Fruit fly (Drosophila melanogaster): ENCODE measurements around the gene Npc2g.

The Npc2g gene

DNA sequence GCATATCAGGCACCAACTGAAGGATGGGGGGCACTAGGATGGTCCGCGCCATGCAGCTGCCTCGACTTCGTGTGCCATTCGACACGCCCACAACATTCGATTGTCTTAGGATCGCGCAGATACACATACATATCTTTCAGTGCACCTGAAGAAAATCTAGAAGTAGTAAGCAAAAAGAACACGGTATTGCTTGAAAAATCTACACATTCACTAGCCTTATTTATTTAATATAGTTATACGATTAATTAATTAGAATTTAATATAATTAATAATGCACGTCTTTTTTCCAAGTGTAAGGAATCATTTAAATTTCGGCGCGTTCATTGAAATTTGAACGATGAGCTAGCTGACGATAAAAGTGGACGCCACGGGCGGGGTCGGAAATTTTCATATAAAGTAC, 10.5 kb downstream of the Npc2g start:
- TF ChIP-seq tj (GFP tag; optimal IDR thresholded peaks at IDR 0.05) (no peak), kay (GFP tag; ENCODE audit: borderline replicate concordance) (no peak), ovo (GFP tag; optimal IDR thresholded peaks at IDR 0.05) (no peak), bab1 (GFP tag; optimal IDR thresholded peaks at IDR 0.05) (no peak), CG14711 (tag; optimal IDR thresholded peaks at IDR 0.05) (no peak), CG11617 (GFP tag; optimal IDR thresholded peaks at IDR 0.05) (no peak), Clk (GFP tag; optimal IDR thresholded peaks at IDR 0.05) (no peak), cic (GFP tag; optimal IDR thresholded peaks at IDR 0.05) (no peak), Hr96 (GFP tag; optimal IDR thresholded peaks at IDR 0.05) (no peak), CG12768 (GFP tag; optimal IDR thresholded peaks at IDR 0.05) (no peak)

DNA sequence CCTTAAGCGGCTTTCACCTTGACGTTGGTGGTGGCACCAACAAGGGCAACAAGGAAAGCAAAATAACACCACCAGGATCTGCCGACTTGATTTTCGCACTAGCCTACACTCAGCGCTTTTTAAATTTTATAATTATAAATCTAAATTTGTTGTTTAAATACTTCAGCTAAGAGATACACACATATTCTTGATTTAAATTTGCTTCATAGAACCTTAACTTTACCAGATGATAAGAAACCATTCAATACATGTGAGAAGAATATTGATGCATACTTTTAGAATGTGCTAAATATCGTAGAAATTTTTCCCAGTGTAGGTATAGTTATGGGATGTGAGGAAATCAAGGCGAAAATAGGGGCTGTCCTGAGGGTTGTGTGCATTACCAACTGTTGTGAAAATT, 12.0 kb downstream of the Npc2g start:
- no peak for TF ChIP-seq CG11617 (GFP tag; optimal IDR thresholded peaks at IDR 0.05)
- no peak for TF ChIP-seq kay (GFP tag; ENCODE audit: borderline replicate concordance)
- no peak for TF ChIP-seq cic (GFP tag; optimal IDR thresholded peaks at IDR 0.05)
- TF ChIP-seq pad (GFP tag; optimal IDR thresholded peaks at IDR 0.05), result no peak
- no peak for TF ChIP-seq CG7101 (tag; optimal IDR thresholded peaks at IDR 0.05)
- no peak for TF ChIP-seq tj (GFP tag; optimal IDR thresholded peaks at IDR 0.05)
- TF ChIP-seq CG14711 (tag; optimal IDR thresholded peaks at IDR 0.05), result no peak
- TF ChIP-seq CG5204 (GFP tag; optimal IDR thresholded peaks at IDR 0.05), result no peak
- no peak for TF ChIP-seq Mnt (GFP tag; optimal IDR thresholded peaks at IDR 0.05)
- TF ChIP-seq cnc (optimal IDR thresholded peaks at IDR 0.05), result no peak

DNA sequence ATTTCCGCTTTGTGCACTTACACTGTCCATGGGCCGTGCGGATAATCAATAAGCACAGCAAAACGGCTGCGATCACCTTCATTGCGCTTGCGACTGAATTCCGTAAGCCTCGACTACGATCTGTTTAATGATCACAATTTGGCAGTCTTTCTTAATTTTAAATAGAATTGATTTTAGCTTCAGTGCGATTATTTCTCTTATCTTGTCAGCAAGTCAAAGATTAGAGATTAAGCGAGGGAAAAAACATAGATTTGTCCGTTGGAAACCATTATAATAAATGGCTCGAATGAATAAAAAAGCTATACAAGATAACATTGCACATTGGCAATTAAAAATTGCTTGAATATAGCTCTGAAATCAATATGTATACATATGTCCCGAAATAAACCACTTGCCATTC, 14.0 kb downstream of the Npc2g start, which contains the start of gene CG11313:
TSS of gene CG11313 (minus strand) at position 101 of the 400 bp plus-strand sequence.
- TF ChIP-seq pad (GFP tag; optimal IDR thresholded peaks at IDR 0.05), result no peak

DNA sequence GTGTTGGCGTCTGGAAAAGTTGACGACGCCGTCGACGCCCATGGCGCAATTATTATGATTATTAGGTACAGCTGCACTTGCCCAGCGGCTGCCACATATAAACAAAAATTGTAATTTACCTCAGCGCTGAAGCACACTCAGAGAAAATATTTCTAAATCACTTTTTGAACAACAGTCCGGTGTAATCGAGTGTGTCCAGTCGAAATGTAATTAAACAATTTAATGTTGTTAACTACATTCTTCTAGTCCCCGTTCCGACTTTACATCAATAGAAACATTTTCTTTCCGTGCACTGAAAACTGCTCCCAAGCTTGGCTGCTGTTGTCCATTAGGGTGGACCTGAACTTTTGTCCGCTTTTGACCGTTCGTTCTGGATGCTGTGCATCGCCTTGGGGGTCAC, 16.1 kb downstream of the Npc2g start:
- TF ChIP-seq CG7101 (tag; optimal IDR thresholded peaks at IDR 0.05) (no peak), tj (GFP tag; optimal IDR thresholded peaks at IDR 0.05) (no peak), kay (GFP tag; ENCODE audit: borderline replicate concordance) (no peak), Hr96 (GFP tag; optimal IDR thresholded peaks at IDR 0.05) (no peak), cic (GFP tag; optimal IDR thresholded peaks at IDR 0.05) (no peak), CG14711 (tag; optimal IDR thresholded peaks at IDR 0.05) (no peak), Crg-1 (GFP tag; optimal IDR thresholded peaks at IDR 0.05) (no peak), bab1 (GFP tag; optimal IDR thresholded peaks at IDR 0.05) (no peak), CG1620 (GFP tag; optimal IDR thresholded peaks at IDR 0.05) (no peak), CG5204 (GFP tag; optimal IDR thresholded peaks at IDR 0.05) (no peak), Clk (GFP tag; optimal IDR thresholded peaks at IDR 0.05) (no peak), ovo (GFP tag; optimal IDR thresholded peaks at IDR 0.05) (no peak), Mnt (GFP tag; optimal IDR thresholded peaks at IDR 0.05) (no peak), CG12768 (GFP tag; optimal IDR thresholded peaks at IDR 0.05) (no peak), toe (GFP tag; optimal IDR thresholded peaks at IDR 0.05) (no peak), CG33017 (tag; optimal IDR thresholded peaks at IDR 0.05) (no peak), pad (GFP tag; optimal IDR thresholded peaks at IDR 0.05) (no peak), cnc (optimal IDR thresholded peaks at IDR 0.05) (no peak), CG11617 (GFP tag; optimal IDR thresholded peaks at IDR 0.05) (no peak), CG7045 (GFP tag; optimal IDR thresholded peaks at IDR 0.05) (no peak)

DNA sequence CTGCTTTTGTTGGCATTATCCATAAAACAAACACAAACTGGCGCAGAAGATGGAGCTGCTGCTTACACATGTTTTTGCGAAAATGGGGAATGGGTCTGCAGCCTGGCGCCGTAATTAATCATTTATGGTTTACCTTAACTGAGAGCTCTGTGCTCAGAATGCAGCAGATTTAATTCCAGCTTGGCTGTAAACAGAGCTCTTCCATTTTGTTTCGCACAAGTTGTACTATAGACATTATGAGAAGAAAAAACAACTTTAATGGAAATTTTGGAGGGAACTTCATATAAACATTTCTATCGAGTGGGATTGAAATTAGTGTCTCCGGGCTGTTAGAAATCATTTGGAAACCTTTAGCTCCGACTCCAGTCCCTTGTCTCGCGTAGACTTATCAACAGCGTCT, 19.3 kb downstream of the Npc2g start, which contains the start of gene eIF4H2:
TSS of gene eIF4H2 (plus strand) at position 301 of the 400 bp plus-strand sequence.
- no peak for TF ChIP-seq CG5204 (GFP tag; optimal IDR thresholded peaks at IDR 0.05)
- TF ChIP-seq Mnt (GFP tag; optimal IDR thresholded peaks at IDR 0.05), result no peak

DNA sequence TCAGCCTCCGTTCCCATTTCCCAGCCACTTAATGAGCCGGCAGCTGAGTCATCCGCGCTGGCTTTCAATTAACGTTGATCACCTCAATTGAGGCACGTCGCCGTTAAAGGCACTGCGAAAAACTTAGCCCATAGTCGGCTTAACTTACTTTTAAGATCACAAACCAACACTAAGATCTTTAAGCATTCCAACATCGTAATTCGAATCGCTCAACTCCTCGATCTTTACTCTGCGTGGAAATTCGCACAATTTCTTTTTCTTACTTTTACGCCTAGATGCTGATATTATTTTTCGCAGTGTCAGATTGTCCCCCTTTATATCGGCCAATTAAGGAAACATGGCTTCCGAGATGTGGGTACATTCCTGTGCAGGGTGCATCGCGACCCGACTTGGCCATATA, 22.7 kb downstream of the Npc2g start:
- TF ChIP-seq CG11617 (GFP tag; optimal IDR thresholded peaks at IDR 0.05) (no peak), CG14711 (tag; optimal IDR thresholded peaks at IDR 0.05) (no peak), CG33017 (tag; optimal IDR thresholded peaks at IDR 0.05) (no peak), cnc (optimal IDR thresholded peaks at IDR 0.05) (no peak), CG5204 (GFP tag; optimal IDR thresholded peaks at IDR 0.05) (no peak), CG12768 (GFP tag; optimal IDR thresholded peaks at IDR 0.05) (no peak), kay (GFP tag; ENCODE audit: borderline replicate concordance) (no peak), tj (GFP tag; optimal IDR thresholded peaks at IDR 0.05) (no peak), cic (GFP tag; optimal IDR thresholded peaks at IDR 0.05) (no peak), CG7045 (GFP tag; optimal IDR thresholded peaks at IDR 0.05) (no peak), Crg-1 (GFP tag; optimal IDR thresholded peaks at IDR 0.05) (no peak), ovo (GFP tag; optimal IDR thresholded peaks at IDR 0.05) (no peak), pad (GFP tag; optimal IDR thresholded peaks at IDR 0.05) (no peak), toe (GFP tag; optimal IDR thresholded peaks at IDR 0.05) (no peak), Mnt (GFP tag; optimal IDR thresholded peaks at IDR 0.05) (no peak), CG7101 (tag; optimal IDR thresholded peaks at IDR 0.05) (no peak)

DNA sequence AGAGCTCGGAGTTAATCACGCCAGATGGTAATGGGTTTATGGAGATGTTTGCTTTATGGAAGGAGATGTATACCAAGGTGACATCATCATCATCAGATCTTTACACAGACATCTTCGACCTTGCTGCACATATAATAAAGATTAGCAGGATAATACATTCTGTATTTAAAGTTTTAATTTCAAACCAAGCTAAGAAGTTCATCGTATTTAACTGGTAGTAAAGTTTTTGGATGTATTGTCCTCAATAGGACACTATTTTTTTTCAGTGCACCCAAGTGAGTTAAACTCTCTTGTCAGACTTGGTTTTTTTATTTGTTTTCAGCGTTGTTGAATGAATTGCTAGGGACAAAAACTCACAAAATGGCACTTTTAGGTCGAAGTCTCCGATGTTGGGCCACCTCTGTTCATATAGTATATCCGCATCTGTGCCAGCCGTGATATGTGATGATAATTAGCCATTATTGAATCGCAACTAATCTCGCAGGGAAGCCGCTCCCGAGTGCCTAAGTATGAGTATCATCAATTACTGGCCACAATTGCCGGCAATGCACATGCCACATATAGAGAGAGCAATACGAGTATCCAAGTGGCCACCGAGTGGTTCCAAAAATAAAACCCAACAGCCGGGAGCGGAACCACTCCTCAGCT, 23.7 kb downstream of the Npc2g start:
- no peak for TF ChIP-seq Hr96 (GFP tag; optimal IDR thresholded peaks at IDR 0.05)
- no peak for TF ChIP-seq bab1 (GFP tag; optimal IDR thresholded peaks at IDR 0.05)
- TF ChIP-seq CG33017 (tag; optimal IDR thresholded peaks at IDR 0.05), result no peak
- TF ChIP-seq CG7045 (GFP tag; optimal IDR thresholded peaks at IDR 0.05), result no peak
- TF ChIP-seq CG12768 (GFP tag; optimal IDR thresholded peaks at IDR 0.05), result no peak
